Worm (Caenorhabditis elegans) whole organism, L2 larva: ENCODE measurements around the gene str-73.

Experiments
- C34F6.9 ChIP-seq: fragments of 150-350 bp; optimal IDR thresholded peaks from 2 replicates; lab custom pipeline; 2014; ENCODE audit warnings: missing biosample characterization, missing genetic modification characterization
- F13H6.1 ChIP-seq: sonication (generic microtip); optimal IDR thresholded peaks from 2 replicates; lab custom pipeline; 2016; ENCODE audit warnings: missing genetic modification characterization, missing compliant biosample characterization
- R02D3.7 ChIP-seq: fragments of 150-350 bp; optimal IDR thresholded peaks from 2 replicates; lab custom pipeline; 2014; ENCODE audit warnings: missing biosample characterization, missing genetic modification characterization
- ZK546.5 ChIP-seq: sonication (generic microtip); optimal IDR thresholded peaks from 2 replicates; lab custom pipeline; 2017; ENCODE audit warnings: missing biosample characterization, missing genetic modification characterization
- alr-1 ChIP-seq: fragments of 150-350 bp; optimal IDR thresholded peaks from 2 replicates; lab custom pipeline; 2014; ENCODE audit warnings: missing biosample characterization, missing genetic modification characterization
- aly-2 ChIP-seq: fragments of 150-350 bp; optimal IDR thresholded peaks from 2 replicates; lab custom pipeline; 2014; ENCODE audit warnings: missing biosample characterization, missing genetic modification characterization
- blmp-1 ChIP-seq: sonication (generic microtip); optimal IDR thresholded peaks from 2 replicates; lab custom pipeline; 2017; ENCODE audit warnings: missing genetic modification characterization, mild to moderate bottlenecking, missing compliant biosample characterization, antibody characterized with exemption, moderate library complexity; ENCODE audit not compliant: insufficient read depth
- ceh-16 ChIP-seq: fragments of 150-350 bp; optimal IDR thresholded peaks from 2 replicates; lab custom pipeline; 2014; ENCODE audit warnings: missing biosample characterization, missing genetic modification characterization
- ceh-82 ChIP-seq: fragments of 150-350 bp; optimal IDR thresholded peaks from 2 replicates; lab custom pipeline; 2014; ENCODE audit warnings: missing biosample characterization, missing genetic modification characterization
- crh-2 ChIP-seq: sonication (generic microtip); optimal IDR thresholded peaks from 2 replicates; lab custom pipeline; 2017; ENCODE audit warnings: missing biosample characterization, missing genetic modification characterization
- dmd-4 ChIP-seq: sonication (generic microtip); optimal IDR thresholded peaks from 2 replicates; lab custom pipeline; 2017; ENCODE audit warnings: missing biosample characterization, missing genetic modification characterization
- egl-27 ChIP-seq: sonication (generic microtip); optimal IDR thresholded peaks from 3 replicates; lab custom pipeline; 2017; ENCODE audit warnings: missing biosample characterization, missing genetic modification reagents, missing genetic modification characterization
- elt-1 ChIP-seq: fragments of 150-350 bp; optimal IDR thresholded peaks from 2 replicates; lab custom pipeline; 2014; ENCODE audit warnings: missing biosample characterization, missing genetic modification characterization
- elt-3 ChIP-seq: sonication (generic microtip); optimal IDR thresholded peaks from 2 replicates; lab custom pipeline; 2017; ENCODE audit warnings: missing biosample characterization, missing genetic modification characterization
- fos-1 ChIP-seq: fragments of 150-350 bp; optimal IDR thresholded peaks from 2 replicates; lab custom pipeline; 2014; ENCODE audit warnings: missing biosample characterization, missing genetic modification characterization
- gmeb-1 ChIP-seq: fragments of 150-350 bp; optimal IDR thresholded peaks from 2 replicates; lab custom pipeline; 2014; ENCODE audit warnings: missing biosample characterization, missing genetic modification characterization
- lin-11 ChIP-seq: fragments of 150-350 bp; sonication (generic microtip); optimal IDR thresholded peaks from 2 replicates; lab custom pipeline; 2014; ENCODE audit warnings: missing biosample characterization, missing genetic modification characterization, inconsistent platforms, mixed read lengths
- lin-13 ChIP-seq: fragments of 150-350 bp; optimal IDR thresholded peaks from 2 replicates; lab custom pipeline; 2014; ENCODE audit warnings: missing biosample characterization, missing genetic modification reagents, missing genetic modification characterization
- lin-39 ChIP-seq: fragments of 150-350 bp; optimal IDR thresholded peaks from 2 replicates; lab custom pipeline; 2014; ENCODE audit warnings: missing biosample characterization, missing genetic modification reagents, missing genetic modification characterization
- mab-5 ChIP-seq: fragments of 150-350 bp; optimal IDR thresholded peaks from 2 replicates; lab custom pipeline; 2014; ENCODE audit warnings: missing biosample characterization, missing genetic modification characterization
- mbf-1 ChIP-seq: sonication (generic microtip); optimal IDR thresholded peaks from 2 replicates; lab custom pipeline; 2017; ENCODE audit warnings: missing biosample characterization, missing genetic modification characterization
- mdl-1 ChIP-seq, 2 experiments: fragments of 150-350 bp in 1 of 2; sonication (generic microtip) in 1 of 2; optimal IDR thresholded peaks; 2 replicates each; lab custom pipeline; 2017; ENCODE audit warnings: missing biosample characterization in 2 of 2, missing genetic modification characterization in 2 of 2
- nhr-10 ChIP-seq: sonication (generic microtip); optimal IDR thresholded peaks from 2 replicates; lab custom pipeline; 2017; ENCODE audit warnings: missing biosample characterization, missing genetic modification characterization
- nhr-11 ChIP-seq: fragments of 150-350 bp; optimal IDR thresholded peaks from 2 replicates; lab custom pipeline; 2014; ENCODE audit warnings: missing biosample characterization, missing genetic modification characterization
- nhr-12 ChIP-seq: fragments of 150-350 bp; optimal IDR thresholded peaks from 2 replicates; lab custom pipeline; 2014; ENCODE audit warnings: missing biosample characterization, missing genetic modification characterization
- nhr-129 ChIP-seq: fragments of 150-350 bp; optimal IDR thresholded peaks from 2 replicates; lab custom pipeline; 2014; ENCODE audit warnings: missing biosample characterization, missing genetic modification characterization
- nhr-21 ChIP-seq: fragments of 150-350 bp; optimal IDR thresholded peaks from 2 replicates; lab custom pipeline; 2014; ENCODE audit warnings: missing biosample characterization, missing genetic modification characterization
- nhr-23 ChIP-seq: fragments of 150-350 bp; optimal IDR thresholded peaks from 2 replicates; lab custom pipeline; 2014; ENCODE audit warnings: missing biosample characterization, missing genetic modification reagents, missing genetic modification characterization
- nhr-237 ChIP-seq: fragments of 150-350 bp; optimal IDR thresholded peaks from 2 replicates; lab custom pipeline; 2014; ENCODE audit warnings: missing biosample characterization, missing genetic modification characterization
- nhr-25 ChIP-seq: fragments of 150-350 bp; sonication (generic microtip); optimal IDR thresholded peaks from 3 replicates; lab custom pipeline; 2014; ENCODE audit warnings: missing biosample characterization, missing genetic modification characterization
- nhr-6 ChIP-seq: fragments of 150-350 bp; optimal IDR thresholded peaks from 2 replicates; lab custom pipeline; 2014; ENCODE audit warnings: missing biosample characterization, missing genetic modification characterization
- nhr-77 ChIP-seq: fragments of 150-350 bp; optimal IDR thresholded peaks from 2 replicates; lab custom pipeline; 2014; ENCODE audit warnings: missing biosample characterization, missing genetic modification characterization
- peb-1 ChIP-seq: fragments of 150-350 bp; optimal IDR thresholded peaks from 2 replicates; lab custom pipeline; 2014; ENCODE audit warnings: missing biosample characterization, missing genetic modification characterization
- sem-4 ChIP-seq: fragments of 150-350 bp; optimal IDR thresholded peaks from 2 replicates; lab custom pipeline; 2014; ENCODE audit warnings: missing biosample characterization, missing genetic modification reagents, missing genetic modification characterization
- skn-1 ChIP-seq: sonication (generic microtip); optimal IDR thresholded peaks from 2 replicates; lab custom pipeline; 2017; ENCODE audit warnings: missing biosample characterization, missing genetic modification characterization
- sma-3 ChIP-seq: sonication (generic microtip); optimal IDR thresholded peaks from 2 replicates; lab custom pipeline; 2016; ENCODE audit warnings: missing genetic modification reagents, missing genetic modification characterization, missing compliant biosample characterization
- sma-9 ChIP-seq, 2 experiments: fragments of 150-350 bp in 1 of 2; sonication (generic microtip) in 1 of 2; optimal IDR thresholded peaks; 2 replicates each; lab custom pipeline; 2014 to 2016; ENCODE audit warnings: missing genetic modification characterization in 2 of 2, mild to moderate bottlenecking in 1 of 2, missing biosample characterization in 1 of 2, missing compliant biosample characterization in 1 of 2, missing genetic modification reagents in 1 of 2, moderate library complexity in 1 of 2
- snpc-4 ChIP-seq: fragments of 150-350 bp; optimal IDR thresholded peaks from 2 replicates; lab custom pipeline; 2014; ENCODE audit warnings: missing biosample characterization, missing genetic modification characterization
- unc-39 ChIP-seq: fragments of 150-350 bp; optimal IDR thresholded peaks from 2 replicates; lab custom pipeline; 2014; ENCODE audit warnings: missing biosample characterization, missing genetic modification characterization
- unc-55 ChIP-seq: fragments of 150-350 bp; sonication (generic microtip); optimal IDR thresholded peaks from 3 replicates; lab custom pipeline; 2014; ENCODE audit warnings: missing biosample characterization, missing genetic modification reagents, missing genetic modification characterization
- unc-62 ChIP-seq: fragments of 150-350 bp; optimal IDR thresholded peaks from 2 replicates; lab custom pipeline; 2014; ENCODE audit warnings: missing biosample characterization, missing genetic modification reagents, missing genetic modification characterization
- ztf-1 ChIP-seq: fragments of 200-800 bp; sonication (Bioruptor generic); conservative IDR thresholded peaks from 2 replicates; pipeline ENCODE4 v1.3.6; 2022; ENCODE audit warnings: missing genetic modification characterization, missing compliant biosample characterization
- ztf-11 ChIP-seq: sonication (generic microtip); optimal IDR thresholded peaks from 2 replicates; lab custom pipeline; 2017; ENCODE audit warnings: missing biosample characterization, missing genetic modification characterization
- ztf-4 ChIP-seq: fragments of 150-350 bp; optimal IDR thresholded peaks from 2 replicates; lab custom pipeline; 2014; ENCODE audit warnings: missing biosample characterization, missing genetic modification characterization

The str-73 gene

ce11 chrV:16395131-16395530 lies 34.9 kb upstream of the str-73 start, which contains the start of gene F13A7.11:
Gene F13A7.11 (minus strand): TSS chrV:16395304.
- TF ChIP-seq sma-3 (GFP tag; lab: Kevin White, UChicago) (peak; percentile 24), sma-9 (GFP tag; optimal IDR thresholded peaks at IDR 0.05; lab: Kevin White, UChicago) (peak; percentile 67), sma-9 (tag; optimal IDR thresholded peaks at IDR 0.05; lab: Kevin White, UChicago) (no peak), F13H6.1 (tag; lab: Kevin White, UChicago) (no peak), gmeb-1 (tag; lab: Kevin White, UChicago) (peak; percentile 37), nhr-129 (tag; lab: Kevin White, UChicago) (peak; percentile 100), unc-55 (peak; percentile 40), crh-2 (peak; percentile 11), C34F6.9 (tag; lab: Kevin White, UChicago) (peak; percentile 15), nhr-10 (no peak), fos-1 (peak; percentile 80)
- TF ChIP-seq, all 48 proteins: peak for 8

ce11 chrV:16395739-16396138 lies 34.3 kb upstream of the str-73 start, which contains the start of gene F13A7.12:
Gene F13A7.12 (plus strand): TSS chrV:16396039.
- TF ChIP-seq nhr-21 (tag; lab: Kevin White, UChicago) (no peak), F13H6.1 (tag; lab: Kevin White, UChicago) (no peak), aly-2 (tag; lab: Kevin White, UChicago) (no peak), C34F6.9 (tag; lab: Kevin White, UChicago) (no peak), ceh-82 (tag; lab: Kevin White, UChicago) (no peak), nhr-6 (tag; lab: Kevin White, UChicago) (no peak), sma-3 (GFP tag; lab: Kevin White, UChicago) (no peak), dmd-4 (no peak), mdl-1 (tag; optimal IDR thresholded peaks at IDR 0.05; lab: Kevin White, UChicago) (no peak)
- TF ChIP-seq, all 48 proteins: peak for 0

DNA sequence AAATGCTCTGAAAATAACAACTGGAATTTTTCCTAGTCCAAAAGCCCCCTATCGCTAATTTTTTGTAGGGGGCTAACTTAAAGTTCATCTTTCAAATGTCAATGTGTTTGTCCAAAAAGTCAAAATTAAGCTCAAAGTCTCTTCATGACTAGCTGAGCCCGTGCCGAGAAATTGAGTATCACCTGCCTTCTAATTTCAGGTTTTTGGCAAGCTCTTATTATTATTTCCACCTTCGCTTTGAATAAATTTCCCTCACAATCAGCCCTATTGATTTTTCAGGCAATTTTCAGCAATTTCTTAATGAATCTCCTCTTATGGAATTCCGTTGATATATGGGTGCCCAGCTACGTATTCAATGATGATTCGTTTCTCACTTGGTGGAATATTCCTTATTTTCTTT lies 30.7 kb upstream of the str-73 start, which contains the start of gene sre-36:
sre-36 (plus strand) TSS at position 301 of the 400 bp plus-strand sequence.
- TF ChIP-seq nhr-10: no peak

- TF ChIP-seq skn-1 (tag; lab: Kevin White, UChicago) (no peak), lin-39 (tag; lab: Kevin White, UChicago) (no peak), elt-1 (tag; lab: Kevin White, UChicago) (no peak), F13H6.1 (tag; lab: Kevin White, UChicago) (peak; percentile 80), unc-62 (GFP tag; lab: Kevin White, UChicago) (no peak), nhr-12 (no peak), snpc-4 (tag; lab: Kevin White, UChicago) (no peak), mbf-1 (tag; lab: Kevin White, UChicago) (no peak), lin-11 (tag; lab: Kevin White, UChicago) (peak; percentile 64), aly-2 (tag; lab: Kevin White, UChicago) (no peak), sma-9 (GFP tag; optimal IDR thresholded peaks at IDR 0.05; lab: Kevin White, UChicago) (peak; percentile 94), sma-9 (tag; optimal IDR thresholded peaks at IDR 0.05; lab: Kevin White, UChicago) (no peak), R02D3.7 (peak; percentile 33), unc-55 (peak; percentile 85), sem-4 (peak; percentile 58), elt-3 (no peak), peb-1 (no peak), nhr-21 (tag; lab: Kevin White, UChicago) (peak; percentile 76), nhr-77 (no peak), mdl-1 (tag; optimal IDR thresholded peaks at IDR 0.05; lab: Kevin White, UChicago) (no peak), nhr-237 (no peak), unc-39 (tag; lab: Kevin White, UChicago) (no peak), nhr-11 (tag; lab: Kevin White, UChicago) (no peak), gmeb-1 (tag; lab: Kevin White, UChicago) (peak; percentile 97), lin-13 (GFP tag; lab: Kevin White, UChicago) (peak; percentile 79), ztf-11 (no peak), ztf-4 (tag; lab: Kevin White, UChicago) (peak; percentile 28), ztf-1 (GFP tag; lab: Robert Waterston, UW) (no peak), ceh-82 (tag; lab: Kevin White, UChicago) (no peak), nhr-25 (tag; lab: Kevin White, UChicago) (peak; percentile 68), C34F6.9 (tag; lab: Kevin White, UChicago) (peak; percentile 72), egl-27 (tag; lab: Kevin White, UChicago) (peak; percentile 61), sma-3 (GFP tag; lab: Kevin White, UChicago) (peak; percentile 89), dmd-4 (no peak), mab-5 (tag; lab: Kevin White, UChicago) (peak; percentile 41), ceh-16 (tag; lab: Kevin White, UChicago) (peak; percentile 77), alr-1 (tag; lab: Kevin White, UChicago) (no peak), nhr-129 (tag; lab: Kevin White, UChicago) (no peak), nhr-10 (peak; percentile 40), blmp-1 (tag; lab: Kevin White, UChicago) (peak; percentile 16), ZK546.5 (tag; lab: Kevin White, UChicago) (no peak), nhr-6 (tag; lab: Kevin White, UChicago) (no peak), nhr-23 (tag; lab: Kevin White, UChicago) (no peak), fos-1 (peak; percentile 4)
Measured at ce11 chrV:16401519-16401918, 28.5 kb upstream of the str-73 start, which contains the start of gene F13A7.14. Gene F13A7.14 (plus strand): TSS chrV:16401891.
